Worm (Caenorhabditis elegans): Measurements from ENCODE around the gene C10E2.1.

Gene C10E2.1

DNA sequence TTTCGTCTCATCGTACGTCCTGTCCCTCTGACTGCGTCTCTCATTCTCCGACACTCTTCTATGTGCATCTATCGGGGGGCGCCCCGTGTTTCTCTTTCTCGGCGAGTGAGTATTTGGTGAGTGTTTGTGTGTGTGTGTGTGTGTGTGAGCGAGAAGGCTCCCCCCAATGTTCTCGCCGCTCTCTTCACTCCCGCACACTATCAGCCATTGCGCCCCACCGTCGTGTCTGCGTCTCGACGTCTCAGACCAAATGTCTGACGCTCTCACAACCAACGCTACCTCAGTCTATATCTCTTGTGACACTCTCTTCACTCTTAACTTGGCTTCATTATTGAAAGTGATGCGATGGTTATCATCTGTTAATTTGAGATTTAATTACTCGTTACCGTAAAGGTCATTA, 35.8 kb upstream of the C10E2.1 start (continued):
- no peak for TF ChIP-seq hsf-1 (GFP tag; IDR thresholded peaks at IDR 0.05)
- peak; percentile 73; the same call in 1 of the 2 replicates for TF ChIP-seq rcor-1 (GFP tag; IDR thresholded peaks at IDR 0.05)
- TF ChIP-seq nhr-80 (tag; optimal IDR thresholded peaks at IDR 0.05) = peak; percentile 94
- peak; percentile 86 for TF ChIP-seq let-526 (GFP tag; IDR thresholded peaks at IDR 0.05)
- peak in 1 of 3 experiments; percentile 60 for TF ChIP-seq lin-35 (GFP tag; optimal IDR thresholded peaks at IDR 0.05)
- TF ChIP-seq tbx-9 (tag; optimal IDR thresholded peaks at IDR 0.05; ENCODE audit: borderline replicate concordance) = no peak
- peak; percentile 41 for TF ChIP-seq ztf-18 (tag; optimal IDR thresholded peaks at IDR 0.05)
- TF ChIP-seq nhr-27 (tag; optimal IDR thresholded peaks at IDR 0.05) = no peak
- TF ChIP-seq bed-1 (GFP tag; IDR thresholded peaks at IDR 0.05) = 0 out of 2 replicates have a peak, but pooled peaks have one; percentile 47
- TF ChIP-seq nfya-2 (GFP tag; IDR thresholded peaks at IDR 0.05) = no peak
- no peak for TF ChIP-seq cebp-2 (GFP tag; IDR thresholded peaks at IDR 0.05)
- TF ChIP-seq F33H1.4 (GFP tag; IDR thresholded peaks at IDR 0.05) = no peak
- no peak for TF ChIP-seq rec-8 (tag; optimal IDR thresholded peaks at IDR 0.05)
- peak; percentile 49 for TF ChIP-seq B0035.1 (tag; optimal IDR thresholded peaks at IDR 0.05)
- TF ChIP-seq F57A8.1 (GFP tag; optimal IDR thresholded peaks at IDR 0.05) = no peak
- peak; percentile 91 for TF ChIP-seq dox-1 (GFP tag; IDR thresholded peaks at IDR 0.05)
- TF ChIP-seq sea-2 (GFP tag; IDR thresholded peaks at IDR 0.05) = no peak
- no peak for TF ChIP-seq lag-1 (GFP tag; IDR thresholded peaks at IDR 0.05)
- TF ChIP-seq ceh-40 (GFP tag; IDR thresholded peaks at IDR 0.05) = no peak
- no peak for TF ChIP-seq Y67H2A.10 (GFP tag; conservative IDR thresholded peaks at IDR 0.05)
- TF ChIP-seq F57C9.4 (tag; optimal IDR thresholded peaks at IDR 0.05) = no peak
- peak; percentile 15 for TF ChIP-seq fkh-3 (tag; optimal IDR thresholded peaks at IDR 0.05)
- peak; percentile 66 for TF ChIP-seq repo-1 (tag; optimal IDR thresholded peaks at IDR 0.05)
- 0 out of 2 replicates have a peak, but pooled peaks have one; percentile 21 for TF ChIP-seq aptf-2 (GFP tag; conservative IDR thresholded peaks at IDR 0.05)
- TF ChIP-seq gei-17 (GFP tag; optimal IDR thresholded peaks at IDR 0.05) = peak; percentile 76
- no peak for TF ChIP-seq snpc-3.4 (tag; optimal IDR thresholded peaks at IDR 0.05)
- peak; percentile 85 for TF ChIP-seq somi-1 (GFP tag; optimal IDR thresholded peaks at IDR 0.05)
- peak; percentile 83 for TF ChIP-seq madf-10 (tag; optimal IDR thresholded peaks at IDR 0.05)
- TF ChIP-seq dpl-1 (GFP tag; optimal IDR thresholded peaks at IDR 0.05) = no peak
- no peak for TF ChIP-seq ceh-79 (tag; optimal IDR thresholded peaks at IDR 0.05)
- TF ChIP-seq F23B12.7 (tag; optimal IDR thresholded peaks at IDR 0.05; ENCODE audit: insufficient read depth) = no peak
- no peak for TF ChIP-seq sptf-2 (GFP tag; optimal IDR thresholded peaks at IDR 0.05)
- TF ChIP-seq egl-44 (GFP tag; IDR thresholded peaks at IDR 0.05) = peak; percentile 74
- peak; percentile 47 for TF ChIP-seq ztf-3 (GFP tag; optimal IDR thresholded peaks at IDR 0.05)
- peak; percentile 90 for TF ChIP-seq hmg-1.2 (GFP tag; IDR thresholded peaks at IDR 0.05)
- peak; percentile 10 for TF ChIP-seq snpc-1.1 (tag; optimal IDR thresholded peaks at IDR 0.05; ENCODE audit: insufficient read depth)
- TF ChIP-seq lir-1 (GFP tag; conservative IDR thresholded peaks at IDR 0.05) = peak; percentile 100
- no peak for TF ChIP-seq hrde-1 (tag; optimal IDR thresholded peaks at IDR 0.05; ENCODE audit: borderline replicate concordance)
- peak; percentile 51 for TF ChIP-seq athp-1 (tag; optimal IDR thresholded peaks at IDR 0.05)
- TF ChIP-seq nhr-90 (tag; optimal IDR thresholded peaks at IDR 0.05) = peak; percentile 63
